Fruit fly (Drosophila melanogaster): ENCODE measurements around the gene CG3847.

- TF ChIP-seq Crg-1 (GFP tag; optimal IDR thresholded peaks at IDR 0.05) (no peak), cnc (optimal IDR thresholded peaks at IDR 0.05) (no peak)
Measured at dm6 chrX:6372769-6373197, 25.9 kb downstream of the CG3847 start, which contains the start of gene PpV.
